Fruit fly (Drosophila melanogaster) S2 (cell line): Measurements from ENCODE around the gene Cby.

Experiments used
- CG8478 ChIP-seq: fragments of >200 bp; optimal IDR thresholded peaks from 2 replicates; lab custom pipeline; 2018
- CTCF ChIP-seq, 2 experiments: fragments of >200 bp; optimal IDR thresholded peaks; 2 replicates each; lab custom pipeline; 2018

Gene Cby

DNA sequence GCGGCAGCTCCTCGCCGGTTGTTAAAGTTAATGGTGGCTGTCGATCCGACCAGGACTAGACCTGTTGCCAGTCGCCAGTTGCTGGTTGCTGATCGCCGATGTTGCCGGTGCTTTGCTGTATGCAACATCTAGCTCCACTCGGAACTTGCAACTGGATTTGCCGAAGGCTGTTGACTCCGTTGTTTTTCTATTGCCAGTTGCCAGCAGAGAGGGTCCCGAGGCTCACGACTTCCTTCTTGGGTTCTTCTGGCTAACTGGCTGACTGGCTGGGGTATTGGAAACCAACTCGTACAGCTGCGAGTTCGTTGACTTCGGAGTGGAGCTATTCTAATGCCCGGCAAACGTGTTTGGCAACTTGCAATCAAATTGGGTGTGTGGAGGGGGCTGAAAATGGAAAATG lies 36.8 kb upstream of the Cby start:
- no peak for TF ChIP-seq CG8478 (lab: Kevin White, UChicago)
- TF ChIP-seq CTCF (optimal IDR thresholded peaks at IDR 0.05; lab: Kevin White, UChicago) = no peak

DNA sequence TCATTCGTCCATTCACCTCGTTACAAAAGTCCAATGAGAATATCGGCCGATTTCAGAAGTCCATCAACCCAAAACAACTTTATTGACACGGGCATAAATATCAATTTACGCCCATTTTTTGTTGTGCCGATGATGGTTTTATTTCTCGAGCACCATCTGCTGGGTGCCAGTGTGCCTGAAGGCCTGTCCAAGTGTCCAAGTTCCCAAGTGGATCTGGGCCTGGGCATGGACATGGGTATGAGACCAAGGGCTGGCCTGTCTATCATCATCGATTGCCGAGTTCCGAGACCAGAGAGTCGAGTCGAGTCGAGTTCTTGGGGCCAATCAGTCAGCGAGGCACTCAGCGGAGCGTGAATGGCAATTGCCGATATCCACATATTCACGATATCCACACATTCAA lies 35.6 kb upstream of the Cby start, which contains the start of gene Gr93a:
Gene Gr93a, plus strand, starts transcription at position 301 of the 400 bp plus-strand sequence.
- no peak for TF ChIP-seq CTCF (optimal IDR thresholded peaks at IDR 0.05; lab: Kevin White, UChicago)
- TF ChIP-seq CG8478 (lab: Kevin White, UChicago) = no peak

DNA sequence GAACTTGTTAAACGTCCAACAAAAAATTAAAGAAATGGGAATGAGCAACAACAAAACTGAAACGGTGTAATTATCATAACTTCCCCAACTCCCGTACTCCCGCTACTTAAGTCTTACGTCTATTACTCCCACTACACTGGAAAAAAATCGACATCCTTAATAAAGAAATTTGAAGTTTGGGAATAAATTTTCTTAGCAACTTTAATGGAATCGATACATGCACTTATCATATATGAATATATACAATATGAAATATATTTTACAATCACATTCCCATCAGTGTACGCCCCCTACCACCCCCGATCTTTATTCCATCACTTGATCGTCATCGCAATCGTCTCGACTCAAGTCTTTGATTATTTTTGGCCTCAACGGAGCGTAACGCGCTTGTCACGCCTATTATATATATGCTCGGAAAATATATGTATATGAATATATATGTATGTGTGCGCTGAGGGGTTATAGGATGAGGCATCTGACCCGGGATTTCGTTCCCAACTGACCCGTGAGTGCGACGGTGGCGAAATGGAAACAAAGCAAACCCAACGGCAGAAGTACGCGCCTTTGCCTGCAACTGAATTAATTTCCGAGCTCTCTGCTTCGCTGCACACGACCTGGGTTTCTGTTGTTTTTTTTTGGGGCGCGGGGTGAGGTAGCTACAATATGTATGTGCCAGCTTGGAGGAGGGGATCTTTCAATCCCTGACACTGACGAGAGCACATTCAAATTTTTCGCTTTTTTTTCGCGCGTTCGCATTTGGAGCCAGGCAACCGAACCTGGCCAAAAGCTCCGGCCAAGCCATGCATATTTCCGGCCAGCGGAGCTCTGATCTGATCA lies 33.4 kb upstream of the Cby start:
- TF ChIP-seq CG8478 (lab: Kevin White, UChicago) = no peak
- no peak for TF ChIP-seq CTCF (optimal IDR thresholded peaks at IDR 0.05; lab: Kevin White, UChicago)

DNA sequence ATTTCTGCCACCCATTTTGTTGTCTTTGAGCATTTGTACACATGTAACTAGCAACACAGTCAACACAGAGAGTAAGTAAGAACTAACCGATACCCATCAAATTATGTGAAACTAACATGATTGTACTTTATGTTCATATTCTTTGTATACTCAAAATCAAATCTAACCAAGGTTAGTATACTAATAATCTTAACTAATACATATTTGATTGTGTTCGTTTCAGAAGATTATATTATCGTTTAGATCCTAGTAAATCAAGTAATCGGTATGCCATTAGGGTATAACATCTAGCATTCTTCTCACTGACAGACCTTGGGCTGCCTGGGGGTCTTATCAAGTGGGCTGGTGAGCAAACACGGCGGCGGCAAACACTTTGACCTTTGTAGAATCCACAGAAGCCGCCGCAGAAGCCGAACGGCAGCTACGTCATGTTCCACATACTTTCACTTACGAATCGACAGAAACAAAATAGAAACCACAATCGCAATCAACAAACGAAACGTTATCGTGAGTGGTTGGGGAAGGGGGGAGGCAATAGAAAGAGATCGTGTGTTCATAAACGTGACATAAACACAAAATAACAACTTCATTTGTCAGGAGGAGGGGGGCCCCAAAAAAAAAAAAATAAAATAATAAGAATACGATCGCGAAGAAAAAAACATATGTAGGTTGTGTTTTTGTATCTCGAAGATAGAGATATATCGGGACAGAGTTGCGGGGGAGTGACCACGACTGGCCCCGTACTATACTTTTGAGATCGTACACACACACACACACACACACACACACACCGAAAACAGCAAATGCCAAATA lies 32.2 kb upstream of the Cby start:
- TF ChIP-seq CG8478 (lab: Kevin White, UChicago) (no peak), CTCF (optimal IDR thresholded peaks at IDR 0.05; lab: Kevin White, UChicago) (no peak)

DNA sequence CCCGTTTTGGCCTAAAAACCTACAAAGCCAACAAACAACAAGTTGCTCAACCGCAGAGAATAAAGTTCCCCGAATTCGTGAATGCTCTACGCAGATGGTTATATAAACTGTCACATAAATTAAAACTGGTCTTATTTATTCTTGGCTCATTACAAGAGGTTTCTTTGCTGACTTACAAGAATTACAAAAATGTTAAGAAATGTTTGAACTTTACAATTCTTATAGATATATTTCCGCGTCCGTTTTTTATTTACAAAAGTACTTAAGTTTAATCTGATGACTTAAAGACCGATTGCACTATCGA lies 31.6 kb upstream of the Cby start:
- TF ChIP-seq CG8478 (lab: Kevin White, UChicago) = no peak
- no peak for TF ChIP-seq CTCF (optimal IDR thresholded peaks at IDR 0.05; lab: Kevin White, UChicago)

DNA sequence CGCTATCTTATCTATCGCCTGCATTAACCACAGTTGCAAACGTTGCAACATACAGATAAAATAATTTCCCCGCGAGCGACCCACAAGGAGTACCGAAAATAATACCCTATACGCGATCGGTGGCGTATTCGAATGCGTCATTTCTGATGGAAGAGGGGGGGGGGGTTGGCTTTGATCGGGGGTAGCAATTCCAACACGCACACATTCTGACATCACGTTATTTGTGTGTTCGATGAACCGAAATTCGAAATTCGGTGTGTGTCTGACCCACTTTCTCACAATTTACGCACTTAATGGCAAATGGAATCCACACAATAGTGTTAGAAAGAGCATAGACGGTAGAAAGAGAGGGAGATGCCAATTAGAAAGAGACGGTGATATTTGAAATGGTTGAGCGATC lies 31.2 kb upstream of the Cby start:
- no peak for TF ChIP-seq CG8478 (lab: Kevin White, UChicago)
- no peak for TF ChIP-seq CTCF (optimal IDR thresholded peaks at IDR 0.05; lab: Kevin White, UChicago)

DNA sequence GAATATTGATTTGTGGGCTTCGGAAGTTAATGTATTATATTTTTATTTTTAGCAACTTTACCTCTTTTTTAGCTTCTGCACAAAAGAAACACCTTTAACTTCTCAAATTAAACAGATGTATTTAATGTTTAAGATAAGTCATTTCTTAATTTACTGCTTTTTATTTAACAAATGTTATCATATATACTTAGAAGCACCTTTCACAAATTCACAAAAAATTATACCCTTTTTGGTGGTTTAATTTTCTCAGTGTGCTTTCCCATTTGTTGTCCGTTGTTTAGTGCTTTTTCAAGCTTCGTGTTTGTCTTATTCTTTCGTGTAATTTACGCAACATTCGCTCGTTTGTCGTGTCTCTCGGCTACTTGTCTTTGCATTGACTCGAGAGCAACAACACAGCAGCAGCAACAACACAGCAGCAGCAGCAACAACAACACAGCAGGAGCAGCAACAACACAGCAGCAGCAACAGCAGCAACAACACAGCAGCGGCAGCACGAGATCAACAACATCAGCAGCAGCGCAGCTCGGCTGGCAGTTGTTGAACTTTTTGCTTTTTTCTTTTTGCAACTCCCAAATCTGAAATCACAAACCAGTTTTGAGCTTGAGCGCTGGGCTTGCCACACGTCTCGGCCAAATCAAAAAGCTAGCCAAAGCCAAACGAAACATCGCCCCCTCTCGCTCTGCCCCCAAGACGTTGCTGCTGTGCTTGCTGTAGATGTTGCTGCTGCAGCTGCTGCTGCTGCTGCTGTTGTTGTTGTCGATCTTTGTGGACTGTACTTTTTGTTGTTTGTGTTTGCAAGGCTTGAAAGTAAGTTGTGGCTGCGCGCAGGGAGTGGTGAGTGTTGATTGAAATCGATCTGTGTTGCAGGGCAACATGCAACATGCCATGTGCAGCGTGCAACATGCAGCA lies 30.5 kb upstream of the Cby start:
- no peak for TF ChIP-seq CG8478 (lab: Kevin White, UChicago)

DNA sequence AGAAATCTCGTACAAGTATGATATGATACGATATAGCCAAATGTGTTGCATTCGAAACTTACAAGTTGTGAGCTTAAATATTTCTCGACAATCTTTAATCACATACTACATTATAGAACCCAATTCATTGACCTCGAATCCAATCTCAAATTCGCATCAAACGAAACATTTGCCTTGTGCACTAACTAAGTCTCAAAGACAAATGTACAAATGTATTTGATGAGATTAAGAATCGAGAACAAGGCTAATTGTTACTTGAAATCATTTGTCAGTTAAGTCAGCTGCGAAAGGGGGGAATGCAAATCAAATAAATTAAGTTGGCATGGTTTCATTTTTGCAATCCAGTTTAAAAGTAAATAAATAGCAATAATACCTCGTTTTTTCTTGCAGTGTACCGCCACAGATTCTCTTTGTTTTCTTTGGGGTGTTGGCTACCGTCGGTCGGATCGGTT lies 29.3 kb upstream of the Cby start:
- TF ChIP-seq CTCF (optimal IDR thresholded peaks at IDR 0.05; lab: Kevin White, UChicago) = no peak
- TF ChIP-seq CG8478 (lab: Kevin White, UChicago) = no peak

DNA sequence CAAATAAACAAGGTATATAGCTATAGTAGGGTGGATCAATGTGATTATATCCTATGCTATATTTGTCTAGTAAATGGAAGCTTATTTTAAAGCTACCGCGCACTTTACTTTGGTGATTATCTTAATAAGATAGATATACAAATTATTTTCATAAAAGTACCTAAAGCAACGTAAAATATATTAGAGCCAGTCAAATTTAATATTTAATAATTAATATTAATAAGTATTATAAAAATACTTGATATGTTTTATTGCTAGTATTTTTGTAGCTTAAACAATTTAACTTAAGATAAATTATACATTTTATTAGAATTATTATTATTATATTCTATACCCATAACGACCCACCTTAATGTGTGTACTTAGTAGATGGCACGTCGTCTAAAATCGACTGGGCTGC lies 28.2 kb upstream of the Cby start:
- TF ChIP-seq CTCF (optimal IDR thresholded peaks at IDR 0.05; lab: Kevin White, UChicago) (no peak), CG8478 (lab: Kevin White, UChicago) (no peak)

DNA sequence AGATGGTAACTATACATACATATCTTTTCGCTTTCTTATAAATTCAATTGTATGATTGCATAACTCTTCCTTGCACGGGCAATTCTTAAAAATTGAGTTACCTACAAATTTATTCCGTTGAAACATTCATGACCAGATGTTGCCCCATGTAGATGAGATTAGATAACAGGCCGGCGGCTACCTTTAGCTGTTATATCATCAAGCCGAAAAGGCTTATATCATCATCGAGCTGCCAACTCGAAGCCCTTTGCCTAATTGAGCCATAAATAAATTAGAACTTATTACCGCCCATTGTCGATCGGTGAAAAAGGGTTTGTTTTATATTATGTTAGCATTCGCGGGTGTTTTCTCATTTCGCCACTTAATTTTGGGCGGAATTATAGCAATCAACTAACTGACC lies 27.4 kb upstream of the Cby start:
- TF ChIP-seq CTCF (optimal IDR thresholded peaks at IDR 0.05; lab: Kevin White, UChicago) (no peak), CG8478 (lab: Kevin White, UChicago) (no peak)

DNA sequence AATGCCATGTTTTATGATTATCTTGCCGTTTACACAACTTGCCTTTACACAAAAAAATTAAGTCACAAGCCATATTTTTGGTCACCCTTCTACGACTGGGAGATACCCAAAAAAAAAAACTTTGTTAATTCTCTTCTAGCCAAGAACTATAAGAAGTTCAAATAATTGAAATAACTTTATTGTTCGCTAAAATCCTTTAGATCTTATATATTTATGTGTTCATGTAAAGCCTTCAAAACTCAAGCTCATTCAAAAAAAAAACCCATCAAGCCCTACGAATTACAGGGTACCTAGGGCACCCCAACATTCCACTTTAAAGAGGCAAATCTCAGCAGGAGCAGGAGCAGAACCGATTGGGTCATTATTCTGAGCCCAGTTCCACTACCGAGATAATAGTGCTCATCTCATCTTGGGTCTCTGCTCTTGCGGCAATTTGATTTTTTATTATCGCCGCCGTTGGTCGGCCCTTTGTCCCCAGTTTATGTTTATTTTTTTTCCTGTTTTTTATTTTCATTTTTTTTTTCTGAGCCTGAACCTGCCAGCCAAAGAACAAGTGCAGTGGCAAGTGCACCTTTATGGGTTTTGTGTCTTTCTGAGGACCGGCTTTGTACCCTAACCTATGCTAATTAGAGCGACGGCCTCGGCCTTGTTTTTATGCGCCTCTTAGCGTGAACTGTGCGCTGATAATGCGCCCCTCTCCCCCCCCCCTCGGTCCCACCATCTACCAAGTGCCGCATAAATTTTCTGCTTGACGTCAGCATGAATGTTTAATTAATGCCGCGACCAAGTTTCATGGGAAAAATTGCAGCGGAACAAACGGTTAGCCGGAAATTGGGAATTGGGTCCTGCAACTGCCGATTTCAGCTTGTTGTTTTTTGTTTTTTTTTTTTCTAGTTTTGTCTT lies 26.1 kb upstream of the Cby start:
- TF ChIP-seq CTCF (optimal IDR thresholded peaks at IDR 0.05; lab: Kevin White, UChicago) (no peak), CG8478 (lab: Kevin White, UChicago) (no peak)

DNA sequence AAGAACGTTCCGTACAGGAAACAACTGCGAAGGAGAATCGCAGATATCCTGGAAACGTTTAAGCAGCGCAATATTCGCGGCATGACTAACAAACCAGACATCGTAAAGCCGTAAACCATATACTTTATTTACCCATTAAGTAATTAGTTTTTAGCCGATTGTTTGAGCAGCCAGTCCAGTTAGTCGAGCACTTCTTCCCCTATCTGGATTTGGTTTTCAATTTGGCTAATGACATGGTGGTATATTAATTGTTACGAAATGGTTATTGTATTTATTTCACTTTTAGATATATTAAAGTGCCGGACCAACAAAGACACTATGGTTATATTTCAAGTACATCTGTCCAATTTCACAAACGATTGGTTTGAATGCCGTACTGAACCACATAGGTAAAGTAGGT lies 24.1 kb upstream of the Cby start, which contains the start of gene Gr93b:
Gene Gr93b, minus strand, starts transcription at position 101 of the 400 bp plus-strand sequence.
- TF ChIP-seq CTCF (optimal IDR thresholded peaks at IDR 0.05; lab: Kevin White, UChicago) (no peak), CG8478 (lab: Kevin White, UChicago) (no peak)

DNA sequence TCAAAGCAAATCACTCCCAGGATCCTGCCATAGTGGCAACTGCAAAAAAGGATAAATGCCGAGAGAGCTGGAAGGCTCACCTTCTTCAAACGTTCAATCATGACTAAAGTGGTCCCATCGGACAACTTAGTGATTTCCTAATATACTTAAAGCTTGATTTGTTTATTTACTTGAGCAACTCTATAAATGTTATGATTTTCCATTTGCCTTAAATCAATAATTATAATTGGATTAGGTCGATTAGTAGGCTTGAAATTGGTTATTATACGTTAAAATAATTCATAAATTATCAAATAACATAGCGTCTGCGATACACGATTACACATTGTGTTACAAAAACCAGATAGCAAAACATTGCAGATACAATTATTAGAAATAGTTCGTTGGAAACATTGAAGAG lies 22.6 kb upstream of the Cby start, which contains the start of gene Gr93c:
Gene Gr93c, minus strand, starts transcription at position 101 of the 400 bp plus-strand sequence.
- TF ChIP-seq CG8478 (lab: Kevin White, UChicago) (no peak), CTCF (optimal IDR thresholded peaks at IDR 0.05; lab: Kevin White, UChicago) (no peak)
